Worm (Caenorhabditis elegans) whole organism, midembryonic: ENCODE results near the gene B0495.9.

Source experiments
- T22C8.4 ChIP-seq: fragments of 200-800 bp; sonication (Bioruptor generic); IDR thresholded peaks from 2 replicates; pipeline ENCODE4 v1.3.6; 2022; ENCODE audit warnings: missing genetic modification characterization, missing compliant biosample characterization
- flt-1 ChIP-seq: fragments of 200-800 bp; sonication (Bioruptor generic); IDR thresholded peaks from 2 replicates; pipeline ENCODE4 v1.3.6; 2022; ENCODE audit warnings: missing genetic modification characterization, missing compliant biosample characterization
- klf-2 ChIP-seq: fragments of 200-800 bp; sonication (Bioruptor generic); conservative IDR thresholded peaks from 2 replicates; pipeline ENCODE4 v1.3.6; 2022; ENCODE audit warnings: missing genetic modification reagents, missing genetic modification characterization, missing compliant biosample characterization
- med-1 ChIP-seq: sonication (generic microtip); optimal IDR thresholded peaks from 2 replicates; lab custom pipeline; 2017; ENCODE audit warnings: missing genetic modification characterization, mild to moderate bottlenecking, missing compliant biosample characterization, antibody characterized with exemption, missing genetic modification reagents; ENCODE audit not compliant: insufficient read depth
- ref-1 ChIP-seq: fragments of 200-800 bp; sonication (Bioruptor generic); conservative IDR thresholded peaks from 2 replicates; pipeline ENCODE4 v1.3.6; 2022; ENCODE audit warnings: missing genetic modification reagents, missing genetic modification characterization, missing compliant biosample characterization
- tab-1 ChIP-seq: fragments of 200-800 bp; sonication (Bioruptor generic); IDR thresholded peaks from 2 replicates; pipeline ENCODE4 v1.3.6; 2022; ENCODE audit warnings: missing genetic modification characterization, missing compliant biosample characterization
- ztf-23 ChIP-seq: fragments of 200-800 bp; sonication (Bioruptor generic); IDR thresholded peaks from 2 replicates; pipeline ENCODE4 v1.3.6; 2022; ENCODE audit warnings: missing genetic modification reagents, missing genetic modification characterization, missing compliant biosample characterization
- ztf-29 ChIP-seq: fragments of 200-800 bp; sonication (Bioruptor generic); IDR thresholded peaks from 2 replicates; pipeline ENCODE4 v1.3.6; 2022; ENCODE audit warnings: missing genetic modification reagents, missing genetic modification characterization, missing compliant biosample characterization

ce11 chrII:7666967-7667366, 41.5 kb downstream of the B0495.9 start, which contains the start of gene lir-2:
- TF ChIP-seq flt-1 (no peak), ref-1 (GFP tag; lab: Robert Waterston, UW) (no peak), med-1 (GFP tag; lab: Kevin White, UChicago) (no peak), tab-1 (GFP tag; lab: Robert Waterston, UW) (no peak), T22C8.4 (GFP tag; lab: Robert Waterston, UW) (no peak), ztf-23 (GFP tag; lab: Robert Waterston, UW) (no peak), ztf-29 (GFP tag; lab: Robert Waterston, UW) (no peak), klf-2 (no peak)
